Fruit fly (Drosophila melanogaster) whole organism, embryonic: ENCODE measurements around the gene CG17549.

Experiments used
- Adf1 ChIP-seq: fragments of 200-800 bp; sonication (Bioruptor generic); IDR thresholded peaks from 2 replicates; pipeline ENCODE4 v1.3.6; 2022; ENCODE audit warnings: missing biosample characterization, missing genetic modification characterization
- CG10209 ChIP-seq: fragments of 200-800 bp; sonication (Bioruptor generic); optimal IDR thresholded peaks from 3 replicates; lab custom pipeline; 2017; ENCODE audit warnings: missing biosample characterization, mild to moderate bottlenecking, missing genetic modification characterization, missing genetic modification reagents
- CG10654 ChIP-seq: fragments of 200-800 bp; sonication (Bioruptor generic); optimal IDR thresholded peaks from 2 replicates; lab custom pipeline; 2016; ENCODE audit warnings: missing biosample characterization, missing genetic modification characterization
- CG10959 ChIP-seq: fragments of 200-800 bp; sonication (Bioruptor generic); IDR thresholded peaks from 2 replicates; pipeline ENCODE4 v1.3.6; 2022; ENCODE audit warnings: missing biosample characterization, missing genetic modification characterization
- CG12104 ChIP-seq: fragments of 200-800 bp; sonication (Bioruptor generic); optimal IDR thresholded peaks from 3 replicates; lab custom pipeline; 2016; ENCODE audit warnings: missing biosample characterization, missing genetic modification characterization
- CG12219 ChIP-seq: fragments of 200-800 bp; sonication (Bioruptor generic); optimal IDR thresholded peaks from 3 replicates; lab custom pipeline; 2018; ENCODE audit warnings: missing biosample characterization, mild to moderate bottlenecking, missing genetic modification characterization
- CG12299 ChIP-seq: fragments of 200-800 bp; sonication (Bioruptor generic); optimal IDR thresholded peaks from 2 replicates; lab custom pipeline; 2018; ENCODE audit warnings: missing biosample characterization, mild to moderate bottlenecking, missing genetic modification characterization
- CG12942 ChIP-seq: fragments of 200-800 bp; sonication (Bioruptor generic); optimal IDR thresholded peaks from 3 replicates; lab custom pipeline; 2016; ENCODE audit warnings: missing biosample characterization, missing genetic modification characterization
- CG13123 ChIP-seq: fragments of 200-800 bp; sonication (Bioruptor generic); optimal IDR thresholded peaks from 2 replicates; lab custom pipeline; 2016; ENCODE audit warnings: missing biosample characterization, missing genetic modification characterization
- CG14050 ChIP-seq: fragments of 200-800 bp; sonication (Bioruptor generic); IDR thresholded peaks from 3 replicates; pipeline ENCODE4 v1.3.6; 2022; ENCODE audit warnings: missing biosample characterization, missing genetic modification characterization
- CG14667 ChIP-seq: fragments of 200-800 bp; sonication (Bioruptor generic); IDR thresholded peaks from 2 replicates; pipeline ENCODE4 v1.3.6; 2022; ENCODE audit warnings: missing biosample characterization, missing genetic modification characterization
- CG14860 ChIP-seq: fragments of 200-800 bp; sonication (Bioruptor generic); IDR thresholded peaks from 3 replicates; pipeline ENCODE4 v1.3.6; 2022; ENCODE audit warnings: missing biosample characterization, missing genetic modification characterization; ENCODE audit not compliant: partially characterized antibody
- CG1602 ChIP-seq: fragments of 200-800 bp; sonication (Bioruptor generic); optimal IDR thresholded peaks from 3 replicates; lab custom pipeline; 2016; ENCODE audit warnings: missing biosample characterization, missing genetic modification characterization
- CG17186 ChIP-seq: fragments of 200-800 bp; sonication (Bioruptor generic); optimal IDR thresholded peaks from 3 replicates; lab custom pipeline; 2017; ENCODE audit warnings: missing biosample characterization, missing genetic modification reagents, missing genetic modification characterization
- CG18764 ChIP-seq: fragments of 200-800 bp; sonication (Bioruptor generic); optimal IDR thresholded peaks from 3 replicates; lab custom pipeline; 2016; ENCODE audit warnings: missing biosample characterization, missing genetic modification characterization
- CG2129 ChIP-seq: fragments of 200-800 bp; sonication (Bioruptor generic); IDR thresholded peaks from 2 replicates; pipeline ENCODE4 v1.3.6; 2022; ENCODE audit warnings: missing biosample characterization, missing genetic modification characterization; ENCODE audit not compliant: partially characterized antibody
- CG30431 ChIP-seq: fragments of 200-800 bp; sonication (Bioruptor generic); optimal IDR thresholded peaks from 2 replicates; lab custom pipeline; 2017; ENCODE audit warnings: missing biosample characterization, missing genetic modification characterization
- CG31388 ChIP-seq: fragments of 200-800 bp; sonication (Bioruptor generic); optimal IDR thresholded peaks from 2 replicates; lab custom pipeline; 2016; ENCODE audit warnings: missing biosample characterization, missing genetic modification characterization
- CG3847 ChIP-seq: fragments of 200-800 bp; sonication (Bioruptor generic); IDR thresholded peaks from 2 replicates; pipeline ENCODE4 v1.3.6; 2022; ENCODE audit warnings: missing biosample characterization, missing genetic modification characterization
- CG6254 ChIP-seq: fragments of 200-800 bp; sonication (Bioruptor generic); optimal IDR thresholded peaks from 3 replicates; lab custom pipeline; 2017; ENCODE audit warnings: mild to moderate bottlenecking, missing biosample characterization, missing genetic modification reagents, missing genetic modification characterization
- CG7786 ChIP-seq: fragments of 200-800 bp; sonication (Bioruptor generic); optimal IDR thresholded peaks from 2 replicates; lab custom pipeline; 2016; ENCODE audit warnings: missing biosample characterization, missing genetic modification characterization
- CG8089 ChIP-seq: fragments of 200-800 bp; sonication (Bioruptor generic); optimal IDR thresholded peaks from 3 replicates; lab custom pipeline; 2016; ENCODE audit warnings: missing biosample characterization, missing genetic modification characterization
- Eip74EF ChIP-seq, 2 experiments: fragments of 200-800 bp in 1 of 2; fragments of >200 bp in 1 of 2; sonication (Bioruptor generic) in 1 of 2; optimal IDR thresholded peaks; 2 replicates each; lab custom pipeline; 2017 to 2019; ENCODE audit warnings: missing biosample characterization in 2 of 2, missing genetic modification characterization in 2 of 2, mild to moderate bottlenecking in 1 of 2, moderate library complexity in 1 of 2
- HmgZ ChIP-seq: fragments of 200-800 bp; sonication (Bioruptor generic); optimal IDR thresholded peaks from 2 replicates; lab custom pipeline; 2018; ENCODE audit warnings: missing biosample characterization, mild to moderate bottlenecking, missing genetic modification characterization
- Kr ChIP-seq: fragments of 200-800 bp; sonication (Bioruptor generic); optimal IDR thresholded peaks from 2 replicates; lab custom pipeline; 2017; ENCODE audit warnings: missing biosample characterization, mild to moderate bottlenecking, missing genetic modification characterization
- Med ChIP-seq: fragments of 200-800 bp; sonication (Bioruptor generic); peaks from one replicate; lab custom pipeline; 2016; ENCODE audit warnings: missing biosample characterization, missing genetic modification characterization, mild to moderate bottlenecking, inconsistent platforms, moderate library complexity
- NC2β ChIP-seq: fragments of 200-800 bp; sonication (Bioruptor generic); optimal IDR thresholded peaks from 2 replicates; lab custom pipeline; 2016; ENCODE audit warnings: missing biosample characterization, missing genetic modification characterization
- NFAT ChIP-seq: fragments of 200-800 bp; sonication (Bioruptor generic); IDR thresholded peaks from 2 replicates; pipeline ENCODE4 v1.3.6; 2022; ENCODE audit warnings: missing biosample characterization, missing genetic modification characterization
- Nf-YC ChIP-seq: fragments of 200-800 bp; optimal IDR thresholded peaks from 3 replicates; lab custom pipeline; 2019; ENCODE audit warnings: missing biosample characterization, mild to moderate bottlenecking, missing genetic modification characterization, moderate library complexity
- Taf1 ChIP-seq: fragments of 200-800 bp; sonication (Bioruptor generic); IDR thresholded peaks from 2 replicates; pipeline ENCODE4 v1.3.6; 2022; ENCODE audit warnings: missing biosample characterization, missing genetic modification characterization
- Trl ChIP-seq, 3 experiments: fragments of >200 bp in 2 of 3; fragments of 200-800 bp in 1 of 3; sonication (Bioruptor generic) in 1 of 3; optimal IDR thresholded peaks; 2 replicates in 1 of 3; 3 replicates in 2 of 3; lab custom pipeline; 2016 to 2017; ENCODE audit warnings: missing biosample characterization in 1 of 3, missing genetic modification characterization in 1 of 3
- bigmax ChIP-seq: fragments of 200-800 bp; sonication (Bioruptor generic); optimal IDR thresholded peaks from 2 replicates; lab custom pipeline; 2018; ENCODE audit warnings: missing biosample characterization, mild to moderate bottlenecking, missing genetic modification characterization
- btn ChIP-seq: fragments of 200-800 bp; sonication (Bioruptor generic); optimal IDR thresholded peaks from 2 replicates; lab custom pipeline; 2016; ENCODE audit warnings: missing biosample characterization, missing genetic modification characterization
- chif ChIP-seq, 2 experiments: fragments of 200-800 bp; sonication (Bioruptor generic); optimal IDR thresholded peaks; 3 replicates each; lab custom pipeline; 2016; ENCODE audit warnings: missing biosample characterization in 2 of 2, missing genetic modification characterization in 2 of 2
- chm ChIP-seq: fragments of 200-800 bp; sonication (Bioruptor generic); IDR thresholded peaks from 2 replicates; pipeline ENCODE4 v1.3.6; 2022; ENCODE audit warnings: missing biosample characterization, missing genetic modification characterization
- dimm ChIP-seq: fragments of 200-800 bp; sonication (Bioruptor generic); IDR thresholded peaks from 2 replicates; pipeline ENCODE4 v1.3.6; 2022; ENCODE audit warnings: missing biosample characterization, missing genetic modification characterization
- gcm ChIP-seq: fragments of 200-800 bp; sonication (Bioruptor generic); optimal IDR thresholded peaks from 2 replicates; lab custom pipeline; 2019; ENCODE audit warnings: missing biosample characterization, mild to moderate bottlenecking, missing genetic modification characterization, moderate library complexity
- jigr1 ChIP-seq: fragments of 200-800 bp; sonication (Bioruptor generic); IDR thresholded peaks from 3 replicates; pipeline ENCODE4 v1.3.6; 2022; ENCODE audit warnings: missing biosample characterization, missing genetic modification characterization
- jumu ChIP-seq: fragments of 200-800 bp; sonication (Bioruptor generic); optimal IDR thresholded peaks from 3 replicates; lab custom pipeline; 2016; ENCODE audit warnings: missing biosample characterization, missing genetic modification characterization
- pb ChIP-seq: fragments of 200-800 bp; sonication (Bioruptor generic); optimal IDR thresholded peaks from 3 replicates; lab custom pipeline; 2016; ENCODE audit warnings: missing biosample characterization, missing genetic modification characterization
- run ChIP-seq: fragments of 200-800 bp; sonication (Bioruptor generic); optimal IDR thresholded peaks from 3 replicates; lab custom pipeline; 2018; ENCODE audit warnings: missing biosample characterization, mild to moderate bottlenecking, missing genetic modification characterization
- scrt ChIP-seq: fragments of 200-800 bp; sonication (Bioruptor generic); optimal IDR thresholded peaks from 2 replicates; lab custom pipeline; 2018; ENCODE audit warnings: missing biosample characterization, mild to moderate bottlenecking, missing genetic modification characterization, moderate library complexity
- sens ChIP-seq: fragments of 200-800 bp; sonication (Bioruptor generic); peaks from one replicate; lab custom pipeline; 2016; ENCODE audit warnings: missing biosample characterization, missing genetic modification characterization
- sob ChIP-seq: fragments of 200-800 bp; sonication (Bioruptor generic); IDR thresholded peaks from 2 replicates; pipeline ENCODE4 v1.3.6; 2022; ENCODE audit warnings: missing biosample characterization, missing genetic modification characterization
- tap ChIP-seq: fragments of 200-800 bp; optimal IDR thresholded peaks from 3 replicates; lab custom pipeline; 2019; ENCODE audit warnings: missing biosample characterization, mild to moderate bottlenecking, missing genetic modification characterization, moderate library complexity
- trh ChIP-seq: fragments of 200-800 bp; sonication (Bioruptor generic); optimal IDR thresholded peaks from 2 replicates; lab custom pipeline; 2016; ENCODE audit warnings: missing biosample characterization, missing genetic modification characterization
- tx ChIP-seq: fragments of 200-800 bp; sonication (Bioruptor generic); optimal IDR thresholded peaks from 2 replicates; lab custom pipeline; 2016; ENCODE audit warnings: missing biosample characterization, missing genetic modification characterization
- zen2 ChIP-seq: fragments of 200-800 bp; sonication (Bioruptor generic); IDR thresholded peaks from 3 replicates; pipeline ENCODE4 v1.3.6; 2022; ENCODE audit warnings: missing biosample characterization, missing genetic modification characterization; ENCODE audit not compliant: partially characterized antibody

Gene CG17549

DNA sequence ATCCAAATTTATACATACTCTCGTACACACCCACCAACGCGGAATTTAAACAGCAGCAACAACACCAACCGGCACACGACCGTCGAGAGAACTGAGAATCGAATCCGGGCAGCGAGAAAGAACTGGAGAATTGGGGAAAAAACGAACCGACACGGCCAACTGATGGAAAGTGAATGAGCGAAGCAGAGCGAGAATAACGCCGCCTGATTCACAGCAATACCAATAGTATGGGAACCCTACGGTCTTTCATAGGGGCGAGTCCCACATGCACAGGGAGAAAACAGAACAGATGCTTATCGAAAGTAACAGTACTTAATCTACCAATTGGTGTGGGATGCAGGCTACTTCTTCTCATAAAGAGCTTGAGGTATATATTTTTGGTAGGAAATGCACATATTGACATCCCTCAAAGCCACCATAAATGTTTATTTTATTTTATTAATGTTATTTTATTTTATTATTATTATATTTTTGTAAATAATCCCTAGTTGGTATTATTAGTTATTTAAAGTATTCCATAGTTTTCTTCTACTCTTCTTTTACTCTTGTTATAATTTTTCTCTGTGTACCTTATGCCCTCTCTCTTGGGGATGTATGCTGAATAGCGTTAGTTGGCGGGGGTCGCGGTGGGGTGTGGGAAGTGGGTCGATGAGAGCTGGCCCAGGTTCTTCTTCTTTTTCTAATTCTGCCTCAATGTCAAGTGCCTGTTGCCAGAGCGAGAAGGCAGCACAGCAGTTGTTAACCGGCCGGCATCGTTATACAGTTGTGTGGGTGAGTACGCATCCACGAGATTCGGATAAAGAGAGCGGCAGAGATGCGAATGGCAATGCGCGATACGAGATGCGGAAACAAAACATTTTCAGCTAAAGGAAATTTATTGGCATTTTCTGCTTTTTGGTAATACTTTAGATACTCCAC, 8.7 kb upstream of the CG17549 start, which contains the start of gene CG17544 (continued):
- TF ChIP-seq pb (GFP tag; lab: Kevin White, UChicago), result no peak
- TF ChIP-seq dimm (GFP tag; lab: Robert Waterston, UW), result no peak
- TF ChIP-seq CG14667 (GFP tag; lab: Robert Waterston, UW), result peak; percentile 33; the same call in 1 of the 2 replicates
- TF ChIP-seq trh, result peak; percentile 32
- peak; percentile 66 for TF ChIP-seq chm (GFP tag; lab: Robert Waterston, UW)
- TF ChIP-seq HmgZ (tag; lab: Kevin White, UChicago), result peak; percentile 41
- TF ChIP-seq CG14050 (GFP tag; lab: Robert Waterston, UW), result no peak; the same call in 2 of the 3 replicates
- TF ChIP-seq CG31388 (GFP tag; lab: Kevin White, UChicago), result peak; percentile 6
- peak; percentile 70 for TF ChIP-seq NFAT
- TF ChIP-seq gcm (GFP tag; lab: Kevin White, UChicago), result peak; percentile 87
- peak; percentile 53 for TF ChIP-seq CG6254 (GFP tag; lab: Kevin White, UChicago)
- peak; percentile 72 for TF ChIP-seq tap (tag; lab: Kevin White, UChicago)
- no peak for TF ChIP-seq Kr
- peak; percentile 52 for TF ChIP-seq CG18764 (GFP tag; lab: Kevin White, UChicago)
- peak; percentile 82 for TF ChIP-seq Med
- TF ChIP-seq Trl (optimal IDR thresholded peaks at IDR 0.05; lab: Kevin White, UChicago), result peak; percentile 67 to 71
- TF ChIP-seq Trl (GFP tag; optimal IDR thresholded peaks at IDR 0.05; lab: Kevin White, UChicago), result peak; percentile 14
- no peak for TF ChIP-seq bigmax (GFP tag; lab: Kevin White, UChicago)
- no peak for TF ChIP-seq tx (GFP tag; lab: Kevin White, UChicago)
- TF ChIP-seq CG8089, result peak; percentile 100
- no peak for TF ChIP-seq CG17186 (GFP tag; lab: Kevin White, UChicago)
- no peak for TF ChIP-seq zen2 (GFP tag; lab: Robert Waterston, UW)
- peak; percentile 50 for TF ChIP-seq run (tag; lab: Kevin White, UChicago)
- TF ChIP-seq jigr1, result peak; percentile 11; the same call in 1 of the 3 replicates
- peak in 1 of 2 experiments; percentile 22 for TF ChIP-seq Eip74EF (GFP tag; optimal IDR thresholded peaks at IDR 0.05; lab: Kevin White, UChicago)
- TF ChIP-seq NC2β (GFP tag; lab: Kevin White, UChicago), result no peak
- TF ChIP-seq CG3847, result peak; percentile 56; the same call in 1 of the 2 replicates
- TF ChIP-seq CG14860 (GFP tag; lab: Robert Waterston, UW), result peak; percentile 61; the same call in 2 of the 3 replicates
- peak; percentile 80 for TF ChIP-seq Nf-YC (tag; lab: Kevin White, UChicago)
- TF ChIP-seq chif (GFP tag; optimal IDR thresholded peaks at IDR 0.05; lab: Kevin White, UChicago), result peak; percentile 12 to 43
- TF ChIP-seq CG12299 (tag; lab: Kevin White, UChicago), result peak; percentile 73
- TF ChIP-seq Taf1, result peak; percentile 9; the same call in 1 of the 2 replicates
- TF ChIP-seq CG7786, result peak; percentile 31
- no peak for TF ChIP-seq btn (GFP tag; lab: Kevin White, UChicago)
- no peak for TF ChIP-seq CG2129 (GFP tag; lab: Robert Waterston, UW)
- TF ChIP-seq CG10209 (GFP tag; lab: Kevin White, UChicago), result peak; percentile 86
- TF ChIP-seq sens (GFP tag; lab: Kevin White, UChicago), result peak; percentile 84
- TF ChIP-seq CG10654, result peak; percentile 70
- TF ChIP-seq Adf1 (GFP tag; lab: Robert Waterston, UW), result peak; percentile 48; the same call in 1 of the 2 replicates
- TF ChIP-seq CG1602 (GFP tag; lab: Kevin White, UChicago), result peak; percentile 72
- peak; percentile 11 for TF ChIP-seq CG12219 (GFP tag; lab: Kevin White, UChicago)
- TF ChIP-seq CG12942 (GFP tag; lab: Kevin White, UChicago), result peak; percentile 46
- TF ChIP-seq CG10959 (GFP tag; lab: Robert Waterston, UW), result no peak
- peak; percentile 28 for TF ChIP-seq jumu
- peak; percentile 56; the same call in 1 of the 2 replicates for TF ChIP-seq sob (GFP tag; lab: Robert Waterston, UW)
- TF ChIP-seq CG30431, result peak; percentile 64
- TF ChIP-seq CG13123 (GFP tag; lab: Kevin White, UChicago), result peak; percentile 23
- TF ChIP-seq CG12104, result peak; percentile 52
- TF ChIP-seq scrt (GFP tag; lab: Kevin White, UChicago), result peak; percentile 88
